Fruit fly (Drosophila melanogaster) whole organism, pupa: Measurements from ENCODE around the gene Gas8.

Experiments
- CG14655 ChIP-seq: fragments of 200-800 bp; sonication (Bioruptor generic); optimal IDR thresholded peaks from 3 replicates; lab custom pipeline; 2017; ENCODE audit warnings: mild to moderate bottlenecking, missing biosample characterization, missing genetic modification reagents, missing genetic modification characterization
- CG15710 ChIP-seq: fragments of 200-800 bp; sonication (Bioruptor generic); optimal IDR thresholded peaks from 2 replicates; lab custom pipeline; 2018; ENCODE audit warnings: missing biosample characterization, mild to moderate bottlenecking, missing genetic modification characterization, moderate library complexity
- CG17806 ChIP-seq: fragments of 200-800 bp; sonication (Bioruptor generic); optimal IDR thresholded peaks from 2 replicates; lab custom pipeline; 2018; ENCODE audit warnings: missing biosample characterization, mild to moderate bottlenecking, missing genetic modification characterization, moderate library complexity
- CG4496 ChIP-seq: fragments of 200-800 bp; sonication (Bioruptor generic); IDR thresholded peaks from 3 replicates; pipeline ENCODE4 v1.3.6; 2022; ENCODE audit warnings: missing biosample characterization, missing genetic modification characterization
- CG8159 ChIP-seq: fragments of 200-800 bp; sonication (Bioruptor generic); optimal IDR thresholded peaks from 3 replicates; lab custom pipeline; 2018; ENCODE audit warnings: missing biosample characterization, mild to moderate bottlenecking, missing genetic modification characterization, moderate library complexity
- CG8301 ChIP-seq: fragments of 200-800 bp; sonication (Bioruptor generic); optimal IDR thresholded peaks from 2 replicates; lab custom pipeline; 2018; ENCODE audit warnings: missing biosample characterization, mild to moderate bottlenecking, missing genetic modification characterization
- Ets98B ChIP-seq: fragments of 200-800 bp; sonication (Bioruptor generic); IDR thresholded peaks from 2 replicates; pipeline ENCODE4 v1.3.6; 2022; ENCODE audit warnings: missing biosample characterization, missing genetic modification characterization
- Pif1B ChIP-seq: fragments of 200-800 bp; sonication (Bioruptor generic); optimal IDR thresholded peaks from 3 replicates; lab custom pipeline; 2016; ENCODE audit warnings: missing biosample characterization, missing genetic modification characterization
- Snoo ChIP-seq: fragments of 200-800 bp; sonication (Bioruptor generic); optimal IDR thresholded peaks from 3 replicates; lab custom pipeline; 2017; ENCODE audit warnings: missing biosample characterization, mild to moderate bottlenecking, missing genetic modification characterization, inconsistent platforms

- TF ChIP-seq CG4496 (GFP tag; lab: Robert Waterston, UW) (no peak), CG15710 (tag; lab: Kevin White, UChicago) (no peak), Snoo (no peak), Ets98B (GFP tag; lab: Robert Waterston, UW) (no peak), CG14655 (GFP tag; lab: Kevin White, UChicago) (no peak), CG17806 (tag; lab: Kevin White, UChicago) (no peak), Pif1B (no peak), CG8159 (no peak), CG8301 (tag; lab: Kevin White, UChicago) (no peak)
Measured at dm6 chrX:3448893-3449394, 55.7 kb downstream of the Gas8 start, which contains the start of gene CG12535.
